Fruit fly (Drosophila melanogaster): ENCODE results near the gene CG10096.

dm6 chr3R:12381130-12381700, 14.6 kb downstream of the CG10096 start:
- TF ChIP-seq insv (optimal IDR thresholded peaks at IDR 0.05) = no peak
- no peak for TF ChIP-seq ttk (optimal IDR thresholded peaks at IDR 0.05)

Data from Kc167 (cell line).